Worm (Caenorhabditis elegans) whole organism, early embryonic: ENCODE data around the gene msp-63.

Experiments
- F13C5.2 ChIP-seq: sonication (generic microtip); optimal IDR thresholded peaks from 2 replicates; lab custom pipeline; 2017; ENCODE audit warnings: mild to moderate bottlenecking, missing genetic modification characterization, inconsistent platforms, missing compliant biosample characterization
- ama-1 ChIP-seq: fragments of 150-350 bp; optimal IDR thresholded peaks from 2 replicates; lab custom pipeline; 2014
- flt-1 ChIP-seq: fragments of 200-800 bp; sonication (Bioruptor generic); IDR thresholded peaks from 2 replicates; pipeline ENCODE4 v1.3.6; 2022; ENCODE audit warnings: missing genetic modification characterization, missing compliant biosample characterization
- hmg-4 ChIP-seq: fragments of 200-800 bp; sonication (Bioruptor generic); optimal IDR thresholded peaks from 2 replicates; lab custom pipeline; 2018; ENCODE audit warnings: mild to moderate bottlenecking, missing genetic modification characterization, missing compliant biosample characterization

- TF ChIP-seq hmg-4 (GFP tag; lab: Kevin White, UChicago), result no peak
- TF ChIP-seq F13C5.2 (tag; lab: Kevin White, UChicago), result no peak
- no peak for TF ChIP-seq ama-1 (lab: Kevin White, UChicago)
- TF ChIP-seq flt-1, result no peak
Measured at ce11 chrII:5774879-5775278, 22.4 kb downstream of the msp-63 start.
